Fruit fly (Drosophila melanogaster): ENCODE measurements around the gene Gyc89Db.
A peak's percentile ranks its signal among the peaks of the same experiment; 100 is the strongest.

The Gyc89Db gene

dm6 chr3R:16524178-16524577, 47.3 kb downstream of the Gyc89Db start (continued):
- TF ChIP-seq CrebB (tag; optimal IDR thresholded peaks at IDR 0.05) (no peak), oc (tag; optimal IDR thresholded peaks at IDR 0.05) (peak; percentile 64), Lhr (GFP tag; optimal IDR thresholded peaks at IDR 0.05) (no peak), Dref (GFP tag; IDR thresholded peaks at IDR 0.05) (no peak), CG3838 (GFP tag; optimal IDR thresholded peaks at IDR 0.05) (no peak), tna (GFP tag; IDR thresholded peaks at IDR 0.05; ENCODE audit: partially characterized antibody) (no peak), chn (GFP tag; optimal IDR thresholded peaks at IDR 0.05) (no peak), Ets65A (GFP tag) (peak; percentile 81), vvl (GFP tag; IDR thresholded peaks at IDR 0.05) (peak; percentile 90), CG4820 (GFP tag; optimal IDR thresholded peaks at IDR 0.05) (peak; percentile 79), zf30C (GFP tag; optimal IDR thresholded peaks at IDR 0.05) (peak; percentile 10), ham (GFP tag; IDR thresholded peaks at IDR 0.05) (no peak), repo (GFP tag; optimal IDR thresholded peaks at IDR 0.05) (peak; percentile 48), CG2116 (GFP tag; optimal IDR thresholded peaks at IDR 0.05) (no peak), grn (GFP tag; optimal IDR thresholded peaks at IDR 0.05) (no peak), CG17829 (tag; optimal IDR thresholded peaks at IDR 0.05) (peak; percentile 90), CG31365 (tag; optimal IDR thresholded peaks at IDR 0.05) (no peak), CG11504 (tag; optimal IDR thresholded peaks at IDR 0.05) (peak; percentile 89), CG17361 (GFP tag; IDR thresholded peaks at IDR 0.05) (peak; percentile 88), CG14667 (GFP tag; IDR thresholded peaks at IDR 0.05) (peak; percentile 52; the same call in 1 of the 2 replicates), CG17568 (GFP tag; optimal IDR thresholded peaks at IDR 0.05) (no peak), Lim3 (GFP tag; IDR thresholded peaks at IDR 0.05) (peak; percentile 30; the same call in 1 of the 2 replicates), ro (GFP tag; IDR thresholded peaks at IDR 0.05) (no peak), Hmr (GFP tag; optimal IDR thresholded peaks at IDR 0.05) (no peak), btn (GFP tag; optimal IDR thresholded peaks at IDR 0.05) (peak; percentile 48), da (GFP tag; optimal IDR thresholded peaks at IDR 0.05) (no peak), bab2 (GFP tag; optimal IDR thresholded peaks at IDR 0.05) (no peak), CG18011 (GFP tag; optimal IDR thresholded peaks at IDR 0.05) (no peak), CG2120 (GFP tag; optimal IDR thresholded peaks at IDR 0.05) (no peak), gt (GFP tag; IDR thresholded peaks at IDR 0.05) (peak; percentile 14; the same call in 1 of the 2 replicates), CG16779 (GFP tag; IDR thresholded peaks at IDR 0.05) (no peak), cg (GFP tag; optimal IDR thresholded peaks at IDR 0.05) (no peak), Taf1 (GFP tag; IDR thresholded peaks at IDR 0.05) (no peak), CG1647 (GFP tag; optimal IDR thresholded peaks at IDR 0.05) (peak; percentile 7), ATbp (GFP tag; optimal IDR thresholded peaks at IDR 0.05) (peak; percentile 68), bsh (GFP tag; optimal IDR thresholded peaks at IDR 0.05) (peak in 1 of 2 experiments; percentile 86), Deaf1 (tag; optimal IDR thresholded peaks at IDR 0.05) (peak; percentile 55), h (optimal IDR thresholded peaks at IDR 0.05) (no peak), Atf3 (GFP tag; optimal IDR thresholded peaks at IDR 0.05) (peak; percentile 14), phol (tag; optimal IDR thresholded peaks at IDR 0.05) (peak; percentile 96), D (optimal IDR thresholded peaks at IDR 0.05) (no peak), D (GFP tag; optimal IDR thresholded peaks at IDR 0.05) (peak; percentile 65), CG30020 (tag; optimal IDR thresholded peaks at IDR 0.05) (peak; percentile 26), ac (GFP tag; optimal IDR thresholded peaks at IDR 0.05) (no peak), otp (GFP tag; IDR thresholded peaks at IDR 0.05) (peak; percentile 74), peb (GFP tag; IDR thresholded peaks at IDR 0.05) (peak; percentile 58; the same call in 1 of the 2 replicates), trh (GFP tag; optimal IDR thresholded peaks at IDR 0.05) (no peak), pnt (GFP tag; optimal IDR thresholded peaks at IDR 0.05) (peak; percentile 49), fd64A (GFP tag; optimal IDR thresholded peaks at IDR 0.05) (no peak), CG5953 (GFP tag; IDR thresholded peaks at IDR 0.05) (peak; percentile 86), CG5245 (GFP tag; optimal IDR thresholded peaks at IDR 0.05) (peak; percentile 87), gce (GFP tag; IDR thresholded peaks at IDR 0.05) (peak; percentile 81), danr (GFP tag; IDR thresholded peaks at IDR 0.05) (peak; percentile 58; the same call in 1 of the 2 replicates)

All from whole organism, embryonic.